Fruit fly (Drosophila melanogaster) whole organism, pupa: ENCODE data around the gene unc-4.

Experiments used
- CG10348 ChIP-seq: fragments of 200-800 bp; sonication (Bioruptor generic); IDR thresholded peaks from 2 replicates; pipeline ENCODE4 v1.3.6; 2022; ENCODE audit warnings: missing biosample characterization, missing genetic modification characterization
- CG13204 ChIP-seq: fragments of 200-800 bp; sonication (Bioruptor generic); optimal IDR thresholded peaks from 2 replicates; lab custom pipeline; 2018; ENCODE audit warnings: missing biosample characterization, mild to moderate bottlenecking, missing genetic modification characterization, moderate library complexity
- CG9948 ChIP-seq: fragments of 200-800 bp; sonication (Bioruptor generic); optimal IDR thresholded peaks from 2 replicates; lab custom pipeline; 2018; ENCODE audit warnings: missing biosample characterization, mild to moderate bottlenecking, missing genetic modification characterization, moderate library complexity
- EcR ChIP-seq: fragments of 200-800 bp; sonication (Bioruptor generic); optimal IDR thresholded peaks from 3 replicates; lab custom pipeline; 2019; ENCODE audit warnings: missing biosample characterization, missing genetic modification characterization, mild to moderate bottlenecking, moderate library complexity, missing genetic modification reagents
- Ets98B ChIP-seq: fragments of 200-800 bp; sonication (Bioruptor generic); IDR thresholded peaks from 2 replicates; pipeline ENCODE4 v1.3.6; 2022; ENCODE audit warnings: missing biosample characterization, missing genetic modification characterization
- Pif1A ChIP-seq: fragments of 200-800 bp; sonication (Bioruptor generic); optimal IDR thresholded peaks from 3 replicates; lab custom pipeline; 2016; ENCODE audit warnings: missing biosample characterization, missing genetic modification characterization
- Pif1B ChIP-seq: fragments of 200-800 bp; sonication (Bioruptor generic); optimal IDR thresholded peaks from 3 replicates; lab custom pipeline; 2016; ENCODE audit warnings: missing biosample characterization, missing genetic modification characterization
- fd96Ca ChIP-seq: fragments of 200-800 bp; sonication (Bioruptor generic); IDR thresholded peaks from 3 replicates; pipeline ENCODE4 v1.3.6; 2022; ENCODE audit warnings: missing biosample characterization, missing genetic modification characterization
- gl ChIP-seq: fragments of 200-800 bp; sonication (Bioruptor generic); optimal IDR thresholded peaks from 2 replicates; lab custom pipeline; 2018; ENCODE audit warnings: missing biosample characterization, mild to moderate bottlenecking, missing genetic modification characterization

dm6 chrX:17756845-17757244 lies 11.5 kb upstream of the unc-4 start:
- TF ChIP-seq CG13204 = no peak
- no peak for TF ChIP-seq Pif1B (GFP tag; lab: Kevin White, UChicago)
- TF ChIP-seq Ets98B (GFP tag; lab: Robert Waterston, UW) = no peak
- no peak for TF ChIP-seq EcR (GFP tag; lab: Kevin White, UChicago)
- TF ChIP-seq CG10348 (GFP tag; lab: Robert Waterston, UW) = no peak
- TF ChIP-seq fd96Ca (GFP tag; lab: Robert Waterston, UW) = no peak
- TF ChIP-seq CG9948 (tag; lab: Kevin White, UChicago) = no peak
- TF ChIP-seq gl = no peak
- TF ChIP-seq Pif1A (GFP tag; lab: Kevin White, UChicago) = no peak
